Fruit fly (Drosophila melanogaster): ENCODE results near the gene Cyp6d4.

- TF ChIP-seq CTCF (optimal IDR thresholded peaks at IDR 0.05) (no peak), CG8478 (optimal IDR thresholded peaks at IDR 0.05) (no peak)
Measured at dm6 chr3R:22707178-22707577, 9.1 kb downstream of the Cyp6d4 start, which contains the start of gene CG13842.
